Worm (Caenorhabditis elegans): ENCODE results near the gene R06F6.12.

- TF ChIP-seq W03F9.2 (tag; optimal IDR thresholded peaks at IDR 0.05) (no peak), him-1 (tag; optimal IDR thresholded peaks at IDR 0.05) (no peak), dao-5 (tag; optimal IDR thresholded peaks at IDR 0.05) (no peak)
Measured at ce11 chrII:10787240-10787639, 36.6 kb downstream of the R06F6.12 start, which contains the start of gene tag-209.

Measured in whole organism, L4/young adult.